Worm (Caenorhabditis elegans) whole organism, L2 larva: Measurements from ENCODE around the gene C13A2.6.

ENCODE experiments used
- C34F6.9 ChIP-seq: fragments of 150-350 bp; optimal IDR thresholded peaks from 2 replicates; lab custom pipeline; 2014; ENCODE audit warnings: missing biosample characterization, missing genetic modification characterization
- F13H6.1 ChIP-seq: sonication (generic microtip); optimal IDR thresholded peaks from 2 replicates; lab custom pipeline; 2016; ENCODE audit warnings: missing genetic modification characterization, missing compliant biosample characterization
- R02D3.7 ChIP-seq: fragments of 150-350 bp; optimal IDR thresholded peaks from 2 replicates; lab custom pipeline; 2014; ENCODE audit warnings: missing biosample characterization, missing genetic modification characterization
- Y55F3AM.14 ChIP-seq: fragments of 200-800 bp; sonication (Bioruptor generic); optimal IDR thresholded peaks from 2 replicates; lab custom pipeline; 2018; ENCODE audit warnings: mild to moderate bottlenecking, missing genetic modification characterization, missing compliant biosample characterization
- aly-2 ChIP-seq: fragments of 150-350 bp; optimal IDR thresholded peaks from 2 replicates; lab custom pipeline; 2014; ENCODE audit warnings: missing biosample characterization, missing genetic modification characterization
- blmp-1 ChIP-seq: sonication (generic microtip); optimal IDR thresholded peaks from 2 replicates; lab custom pipeline; 2017; ENCODE audit warnings: missing genetic modification characterization, mild to moderate bottlenecking, missing compliant biosample characterization, antibody characterized with exemption, moderate library complexity; ENCODE audit not compliant: insufficient read depth
- crh-2 ChIP-seq: sonication (generic microtip); optimal IDR thresholded peaks from 2 replicates; lab custom pipeline; 2017; ENCODE audit warnings: missing biosample characterization, missing genetic modification characterization
- dmd-4 ChIP-seq: sonication (generic microtip); optimal IDR thresholded peaks from 2 replicates; lab custom pipeline; 2017; ENCODE audit warnings: missing biosample characterization, missing genetic modification characterization
- elt-3 ChIP-seq: sonication (generic microtip); optimal IDR thresholded peaks from 2 replicates; lab custom pipeline; 2017; ENCODE audit warnings: missing biosample characterization, missing genetic modification characterization
- fos-1 ChIP-seq: fragments of 150-350 bp; optimal IDR thresholded peaks from 2 replicates; lab custom pipeline; 2014; ENCODE audit warnings: missing biosample characterization, missing genetic modification characterization
- gmeb-1 ChIP-seq: fragments of 150-350 bp; optimal IDR thresholded peaks from 2 replicates; lab custom pipeline; 2014; ENCODE audit warnings: missing biosample characterization, missing genetic modification characterization
- lin-11 ChIP-seq: fragments of 150-350 bp; sonication (generic microtip); optimal IDR thresholded peaks from 2 replicates; lab custom pipeline; 2014; ENCODE audit warnings: missing biosample characterization, missing genetic modification characterization, inconsistent platforms, mixed read lengths
- lin-13 ChIP-seq: fragments of 150-350 bp; optimal IDR thresholded peaks from 2 replicates; lab custom pipeline; 2014; ENCODE audit warnings: missing biosample characterization, missing genetic modification reagents, missing genetic modification characterization
- lsy-2 ChIP-seq, 2 experiments: fragments of 150-350 bp in 1 of 2; sonication (generic microtip) in 1 of 2; optimal IDR thresholded peaks; 2 replicates each; lab custom pipeline; 2014 to 2017; ENCODE audit warnings: missing biosample characterization in 2 of 2, missing genetic modification characterization in 2 of 2
- mab-5 ChIP-seq: fragments of 150-350 bp; optimal IDR thresholded peaks from 2 replicates; lab custom pipeline; 2014; ENCODE audit warnings: missing biosample characterization, missing genetic modification characterization
- nhr-10 ChIP-seq: sonication (generic microtip); optimal IDR thresholded peaks from 2 replicates; lab custom pipeline; 2017; ENCODE audit warnings: missing biosample characterization, missing genetic modification characterization
- nhr-11 ChIP-seq: fragments of 150-350 bp; optimal IDR thresholded peaks from 2 replicates; lab custom pipeline; 2014; ENCODE audit warnings: missing biosample characterization, missing genetic modification characterization
- nhr-12 ChIP-seq: fragments of 150-350 bp; optimal IDR thresholded peaks from 2 replicates; lab custom pipeline; 2014; ENCODE audit warnings: missing biosample characterization, missing genetic modification characterization
- nhr-129 ChIP-seq: fragments of 150-350 bp; optimal IDR thresholded peaks from 2 replicates; lab custom pipeline; 2014; ENCODE audit warnings: missing biosample characterization, missing genetic modification characterization
- nhr-21 ChIP-seq: fragments of 150-350 bp; optimal IDR thresholded peaks from 2 replicates; lab custom pipeline; 2014; ENCODE audit warnings: missing biosample characterization, missing genetic modification characterization
- nhr-23 ChIP-seq: fragments of 150-350 bp; optimal IDR thresholded peaks from 2 replicates; lab custom pipeline; 2014; ENCODE audit warnings: missing biosample characterization, missing genetic modification reagents, missing genetic modification characterization
- nhr-25 ChIP-seq: fragments of 150-350 bp; sonication (generic microtip); optimal IDR thresholded peaks from 3 replicates; lab custom pipeline; 2014; ENCODE audit warnings: missing biosample characterization, missing genetic modification characterization
- nhr-77 ChIP-seq: fragments of 150-350 bp; optimal IDR thresholded peaks from 2 replicates; lab custom pipeline; 2014; ENCODE audit warnings: missing biosample characterization, missing genetic modification characterization
- peb-1 ChIP-seq: fragments of 150-350 bp; optimal IDR thresholded peaks from 2 replicates; lab custom pipeline; 2014; ENCODE audit warnings: missing biosample characterization, missing genetic modification characterization
- sem-4 ChIP-seq: fragments of 150-350 bp; optimal IDR thresholded peaks from 2 replicates; lab custom pipeline; 2014; ENCODE audit warnings: missing biosample characterization, missing genetic modification reagents, missing genetic modification characterization
- skn-1 ChIP-seq: sonication (generic microtip); optimal IDR thresholded peaks from 2 replicates; lab custom pipeline; 2017; ENCODE audit warnings: missing biosample characterization, missing genetic modification characterization
- sma-3 ChIP-seq: sonication (generic microtip); optimal IDR thresholded peaks from 2 replicates; lab custom pipeline; 2016; ENCODE audit warnings: missing genetic modification reagents, missing genetic modification characterization, missing compliant biosample characterization
- sma-9 ChIP-seq, 2 experiments: fragments of 150-350 bp in 1 of 2; sonication (generic microtip) in 1 of 2; optimal IDR thresholded peaks; 2 replicates each; lab custom pipeline; 2014 to 2016; ENCODE audit warnings: missing genetic modification characterization in 2 of 2, mild to moderate bottlenecking in 1 of 2, missing biosample characterization in 1 of 2, missing compliant biosample characterization in 1 of 2, missing genetic modification reagents in 1 of 2, moderate library complexity in 1 of 2
- snpc-4 ChIP-seq: fragments of 150-350 bp; optimal IDR thresholded peaks from 2 replicates; lab custom pipeline; 2014; ENCODE audit warnings: missing biosample characterization, missing genetic modification characterization
- unc-39 ChIP-seq: fragments of 150-350 bp; optimal IDR thresholded peaks from 2 replicates; lab custom pipeline; 2014; ENCODE audit warnings: missing biosample characterization, missing genetic modification characterization
- unc-55 ChIP-seq: fragments of 150-350 bp; sonication (generic microtip); optimal IDR thresholded peaks from 3 replicates; lab custom pipeline; 2014; ENCODE audit warnings: missing biosample characterization, missing genetic modification reagents, missing genetic modification characterization
- zag-1 ChIP-seq: fragments of 150-350 bp; optimal IDR thresholded peaks from 2 replicates; lab custom pipeline; 2014; ENCODE audit warnings: missing biosample characterization, missing genetic modification characterization
- ztf-1 ChIP-seq: fragments of 200-800 bp; sonication (Bioruptor generic); conservative IDR thresholded peaks from 2 replicates; pipeline ENCODE4 v1.3.6; 2022; ENCODE audit warnings: missing genetic modification characterization, missing compliant biosample characterization
- ztf-11 ChIP-seq: sonication (generic microtip); optimal IDR thresholded peaks from 2 replicates; lab custom pipeline; 2017; ENCODE audit warnings: missing biosample characterization, missing genetic modification characterization
- ztf-4 ChIP-seq: fragments of 150-350 bp; optimal IDR thresholded peaks from 2 replicates; lab custom pipeline; 2014; ENCODE audit warnings: missing biosample characterization, missing genetic modification characterization

Gene C13A2.6

ce11 chrV:7224353-7224752, 45.1 kb upstream of the C13A2.6 start:
- TF ChIP-seq unc-39 = no peak
- no peak for TF ChIP-seq gmeb-1 (tag; lab: Kevin White, UChicago)
- no peak for TF ChIP-seq crh-2 (tag; lab: Kevin White, UChicago)
- TF ChIP-seq lin-11 (tag; lab: Kevin White, UChicago) = no peak
- TF ChIP-seq ztf-4 = no peak
- TF ChIP-seq sma-9 (GFP tag; optimal IDR thresholded peaks at IDR 0.05; lab: Kevin White, UChicago) = no peak
- no peak for TF ChIP-seq sma-9 (tag; optimal IDR thresholded peaks at IDR 0.05; lab: Kevin White, UChicago)
- no peak for TF ChIP-seq nhr-23 (tag; lab: Kevin White, UChicago)
- no peak for TF ChIP-seq nhr-10
- TF ChIP-seq zag-1 (tag; lab: Kevin White, UChicago) = no peak
- TF ChIP-seq lsy-2 (tag; optimal IDR thresholded peaks at IDR 0.05; lab: Kevin White, UChicago) = no peak
- TF ChIP-seq Y55F3AM.14 = no peak
- TF ChIP-seq peb-1 = no peak
- no peak for TF ChIP-seq mab-5

DNA sequence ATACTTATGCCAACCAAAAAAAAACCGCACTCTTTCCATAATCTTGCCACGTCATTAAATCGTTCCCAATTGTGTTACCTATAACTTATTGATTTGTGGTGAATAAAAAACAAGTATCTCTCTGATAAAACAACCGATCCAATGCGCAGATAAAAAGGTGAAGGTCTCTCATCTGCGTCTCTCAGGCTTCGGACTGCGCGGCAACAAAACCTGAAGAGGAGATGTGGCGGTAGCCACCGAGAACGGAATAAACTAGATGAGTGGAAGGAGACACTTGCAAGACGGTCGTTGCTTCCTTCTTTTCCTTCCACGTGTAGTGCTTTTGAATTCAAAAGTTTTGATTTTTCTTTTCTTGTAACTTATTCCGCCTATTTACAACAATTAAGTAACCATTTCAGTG, 44.6 kb upstream of the C13A2.6 start, which contains the start of gene fkb-3:
TSS of gene fkb-3 (plus strand) at position 277 of the 400 bp plus-strand sequence.
- TF ChIP-seq nhr-10 (no peak), crh-2 (tag; lab: Kevin White, UChicago) (peak; percentile 14), nhr-21 (tag; lab: Kevin White, UChicago) (peak; percentile 24)

DNA sequence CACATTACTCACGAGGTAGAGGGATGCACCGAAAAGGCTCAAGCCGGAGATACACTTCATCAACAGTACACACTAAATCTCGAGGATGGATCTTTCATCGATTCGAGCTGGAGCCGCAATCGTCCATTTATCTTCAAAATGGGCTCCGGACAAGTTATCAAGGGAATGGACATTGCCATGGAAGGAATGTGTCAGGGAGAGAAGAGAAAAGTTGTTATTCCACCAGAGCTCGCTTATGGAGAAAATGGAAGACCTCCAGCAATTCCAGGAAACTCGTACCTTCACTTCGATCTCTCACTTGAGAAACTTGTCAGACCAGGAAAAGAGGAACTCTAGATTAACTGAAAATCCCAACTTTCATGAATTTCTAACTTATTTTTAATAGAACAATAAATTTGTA, 43.6 kb upstream of the C13A2.6 start:
- TF ChIP-seq blmp-1 (tag; lab: Kevin White, UChicago) = no peak
- no peak for TF ChIP-seq skn-1 (tag; lab: Kevin White, UChicago)
- TF ChIP-seq sma-9 (GFP tag; optimal IDR thresholded peaks at IDR 0.05; lab: Kevin White, UChicago) = no peak
- TF ChIP-seq sma-9 (tag; optimal IDR thresholded peaks at IDR 0.05; lab: Kevin White, UChicago) = no peak
- TF ChIP-seq nhr-23 (tag; lab: Kevin White, UChicago) = no peak
- TF ChIP-seq, all 48 proteins: peak for 0

ce11 chrV:7230847-7231246, 38.7 kb upstream of the C13A2.6 start, which contains the start of the genes gei-6 and krr-1:
TSS of gene gei-6 (minus strand) at chrV:7230848.
TSS of gene krr-1 (plus strand) at chrV:7231190.
- TF ChIP-seq ztf-11 (no peak), sma-9 (GFP tag; optimal IDR thresholded peaks at IDR 0.05; lab: Kevin White, UChicago) (peak; percentile 47), sma-9 (tag; optimal IDR thresholded peaks at IDR 0.05; lab: Kevin White, UChicago) (no peak), nhr-11 (no peak), sma-3 (GFP tag; lab: Kevin White, UChicago) (peak; percentile 43), crh-2 (tag; lab: Kevin White, UChicago) (no peak), ztf-4 (no peak), dmd-4 (tag; lab: Kevin White, UChicago) (no peak), F13H6.1 (peak; percentile 46), snpc-4 (tag; lab: Kevin White, UChicago) (no peak), C34F6.9 (peak; percentile 29), fos-1 (peak; percentile 15), nhr-12 (tag; lab: Kevin White, UChicago) (no peak), mab-5 (peak; percentile 49), aly-2 (tag; lab: Kevin White, UChicago) (no peak), sem-4 (tag; lab: Kevin White, UChicago) (peak; percentile 52), unc-55 (GFP tag; lab: Kevin White, UChicago) (peak; percentile 79), nhr-77 (tag; lab: Kevin White, UChicago) (no peak), blmp-1 (tag; lab: Kevin White, UChicago) (no peak), lin-11 (tag; lab: Kevin White, UChicago) (peak; percentile 59), nhr-25 (tag; lab: Kevin White, UChicago) (no peak), elt-3 (no peak), ztf-1 (no peak), lin-13 (GFP tag; lab: Kevin White, UChicago) (peak; percentile 10), gmeb-1 (tag; lab: Kevin White, UChicago) (peak; percentile 75), zag-1 (tag; lab: Kevin White, UChicago) (no peak), lsy-2 (tag; optimal IDR thresholded peaks at IDR 0.05; lab: Kevin White, UChicago) (peak in 1 of 2 experiments; percentile 54), nhr-129 (tag; lab: Kevin White, UChicago) (peak; percentile 16), peb-1 (no peak)

DNA sequence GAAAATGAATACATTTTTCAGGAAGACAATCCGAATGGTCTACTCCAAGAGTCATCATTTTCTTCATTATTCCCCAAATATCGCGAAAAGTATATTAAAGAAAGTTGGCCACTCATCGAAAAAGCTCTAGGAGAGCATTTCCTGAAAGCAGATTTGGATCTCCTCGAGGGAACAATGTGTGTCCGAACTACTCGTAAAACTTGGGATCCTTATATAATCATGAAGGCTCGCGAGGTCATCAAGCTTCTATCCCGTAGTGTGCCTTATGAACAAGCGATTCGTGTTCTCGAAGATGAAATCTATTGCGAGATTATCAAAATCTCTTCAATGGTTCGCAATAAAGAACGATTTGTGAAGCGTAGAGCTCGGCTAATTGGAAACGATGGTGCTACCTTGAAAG, 38.0 kb upstream of the C13A2.6 start:
- TF ChIP-seq sma-9 (GFP tag; optimal IDR thresholded peaks at IDR 0.05; lab: Kevin White, UChicago) (no peak), sma-9 (tag; optimal IDR thresholded peaks at IDR 0.05; lab: Kevin White, UChicago) (no peak), C34F6.9 (no peak), lin-13 (GFP tag; lab: Kevin White, UChicago) (no peak), R02D3.7 (tag; lab: Kevin White, UChicago) (no peak), skn-1 (tag; lab: Kevin White, UChicago) (no peak), gmeb-1 (tag; lab: Kevin White, UChicago) (no peak), sma-3 (GFP tag; lab: Kevin White, UChicago) (no peak), unc-55 (GFP tag; lab: Kevin White, UChicago) (no peak), F13H6.1 (no peak), nhr-77 (tag; lab: Kevin White, UChicago) (no peak), fos-1 (no peak), blmp-1 (tag; lab: Kevin White, UChicago) (no peak), nhr-21 (tag; lab: Kevin White, UChicago) (no peak), elt-3 (no peak), lin-11 (tag; lab: Kevin White, UChicago) (no peak), ztf-1 (no peak)
- TF ChIP-seq, all 48 proteins: peak for 0
